Fruit fly (Drosophila melanogaster): Measurements from ENCODE around the gene Aven.

The Aven gene

DNA sequence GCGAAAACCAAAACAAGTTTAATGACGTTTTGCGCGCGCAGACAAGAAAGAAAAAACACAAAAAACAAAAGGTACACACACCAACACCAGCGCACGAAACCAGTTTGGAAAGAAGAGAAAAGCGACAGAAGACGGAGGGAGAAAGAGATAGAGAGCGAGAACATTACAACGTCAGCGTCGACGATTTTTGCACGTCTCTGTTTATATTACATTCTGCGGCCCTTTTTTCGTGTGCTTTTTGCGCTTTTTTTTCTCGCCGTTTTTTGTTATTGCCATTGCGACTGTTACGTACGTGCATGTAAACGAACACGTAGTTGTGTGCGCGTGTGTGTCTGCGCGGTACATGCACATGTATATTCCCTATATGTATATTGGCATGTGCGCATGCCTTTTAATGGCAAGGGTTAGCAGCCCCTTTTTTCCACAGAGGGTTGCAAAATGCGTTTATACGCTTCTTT, 49.4 kb downstream of the Aven start (continued):
- TF ChIP-seq CG10147 (GFP tag; optimal IDR thresholded peaks at IDR 0.05) (no peak), CG1529 (GFP tag; optimal IDR thresholded peaks at IDR 0.05) (no peak), CG17612 (GFP tag; IDR thresholded peaks at IDR 0.05) (no peak), Kr (GFP tag; optimal IDR thresholded peaks at IDR 0.05) (peak; percentile 93), phol (tag; optimal IDR thresholded peaks at IDR 0.05) (no peak)

DNA sequence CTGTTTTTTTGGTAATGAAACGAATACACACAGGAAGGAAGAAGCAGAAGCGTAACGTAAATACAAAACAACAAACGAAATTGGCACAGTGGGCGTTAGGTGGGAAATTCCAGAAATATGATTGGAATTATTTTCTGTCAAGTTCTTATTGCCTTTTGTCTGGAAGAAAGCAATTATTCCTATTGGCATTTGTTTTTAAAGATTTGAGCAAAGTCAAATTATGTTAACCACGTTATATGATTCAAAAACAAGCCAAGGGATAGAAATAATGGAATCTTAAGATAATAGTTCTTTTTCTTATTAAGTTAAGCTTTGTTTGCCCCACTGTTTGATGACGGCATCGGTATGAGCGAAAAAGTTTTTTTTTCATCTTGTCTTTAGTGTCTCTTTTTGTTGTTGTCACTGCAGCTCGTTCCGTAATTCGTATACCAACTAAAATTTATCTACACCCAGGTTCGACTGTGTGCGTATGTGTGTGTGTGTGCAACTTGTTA, 49.9 kb downstream of the Aven start:
- TF ChIP-seq btn (GFP tag; optimal IDR thresholded peaks at IDR 0.05): peak; percentile 86
- peak; percentile 76 for TF ChIP-seq CG10959 (GFP tag; IDR thresholded peaks at IDR 0.05)
- peak; percentile 85 for TF ChIP-seq CG18764 (GFP tag; optimal IDR thresholded peaks at IDR 0.05)
- no peak for TF ChIP-seq ftz-f1 (GFP tag; optimal IDR thresholded peaks at IDR 0.05)
- TF ChIP-seq CG18476 (GFP tag; optimal IDR thresholded peaks at IDR 0.05): peak; percentile 93
- TF ChIP-seq hth (optimal IDR thresholded peaks at IDR 0.05): no peak
- TF ChIP-seq CG7987 (GFP tag; optimal IDR thresholded peaks at IDR 0.05): peak; percentile 60
- peak; percentile 96 for TF ChIP-seq grau (tag; optimal IDR thresholded peaks at IDR 0.05)
- TF ChIP-seq CG16815 (GFP tag; optimal IDR thresholded peaks at IDR 0.05): peak; percentile 88
- TF ChIP-seq Side (GFP tag; optimal IDR thresholded peaks at IDR 0.05): peak; percentile 94
- TF ChIP-seq oc (tag; optimal IDR thresholded peaks at IDR 0.05): peak; percentile 91
- TF ChIP-seq ranshi (GFP tag; IDR thresholded peaks at IDR 0.05): peak; percentile 92
- peak; percentile 91 for TF ChIP-seq CG10654 (GFP tag; optimal IDR thresholded peaks at IDR 0.05)
- peak; percentile 93 for TF ChIP-seq CG9215 (GFP tag; IDR thresholded peaks at IDR 0.05)
- TF ChIP-seq CG8765 (GFP tag; IDR thresholded peaks at IDR 0.05): peak; percentile 72
- TF ChIP-seq CG13424 (tag; optimal IDR thresholded peaks at IDR 0.05): peak; percentile 96
- TF ChIP-seq Drgx (GFP tag; IDR thresholded peaks at IDR 0.05): peak; percentile 96
- TF ChIP-seq crc (GFP tag; optimal IDR thresholded peaks at IDR 0.05): peak; percentile 90
- TF ChIP-seq CG43689 (GFP tag; IDR thresholded peaks at IDR 0.05): peak; percentile 82
- TF ChIP-seq CG18262 (tag; optimal IDR thresholded peaks at IDR 0.05): peak; percentile 95
- TF ChIP-seq CG10267 (tag; optimal IDR thresholded peaks at IDR 0.05): peak; percentile 86
- TF ChIP-seq CG17802 (tag; optimal IDR thresholded peaks at IDR 0.05): peak; percentile 74
- TF ChIP-seq CrebB (tag; optimal IDR thresholded peaks at IDR 0.05): peak; percentile 89
- peak; percentile 96 for TF ChIP-seq CG13296 (GFP tag; optimal IDR thresholded peaks at IDR 0.05)
- TF ChIP-seq CG11504 (tag; optimal IDR thresholded peaks at IDR 0.05): peak; percentile 97
- peak; percentile 86 for TF ChIP-seq CG3407 (GFP tag; optimal IDR thresholded peaks at IDR 0.05)
- TF ChIP-seq H2.0 (GFP tag; IDR thresholded peaks at IDR 0.05): peak; percentile 88
- TF ChIP-seq CG11560 (tag; IDR thresholded peaks at IDR 0.05): peak; percentile 82; the same call in 2 of the 3 replicates
- TF ChIP-seq CG14667 (GFP tag; IDR thresholded peaks at IDR 0.05): peak; percentile 84
- TF ChIP-seq CG17359 (tag; optimal IDR thresholded peaks at IDR 0.05): peak; percentile 97
- peak; percentile 88 for TF ChIP-seq CG3838 (GFP tag; optimal IDR thresholded peaks at IDR 0.05)
- peak; percentile 85 for TF ChIP-seq kah (GFP tag; optimal IDR thresholded peaks at IDR 0.05)
- TF ChIP-seq CG14050 (GFP tag; IDR thresholded peaks at IDR 0.05): peak; percentile 92
- peak; percentile 98 for TF ChIP-seq CG31441 (GFP tag; IDR thresholded peaks at IDR 0.05)
- TF ChIP-seq ab (GFP tag; optimal IDR thresholded peaks at IDR 0.05): peak; percentile 93
- peak; percentile 74 for TF ChIP-seq sim (GFP tag; IDR thresholded peaks at IDR 0.05)
- peak; percentile 92 for TF ChIP-seq tin (GFP tag; optimal IDR thresholded peaks at IDR 0.05)
- TF ChIP-seq CG32767 (GFP tag; IDR thresholded peaks at IDR 0.05): peak; percentile 81
- TF ChIP-seq CG7271 (tag; optimal IDR thresholded peaks at IDR 0.05): peak; percentile 41
- peak; percentile 96 for TF ChIP-seq ems (GFP tag; optimal IDR thresholded peaks at IDR 0.05)
- peak; percentile 96 for TF ChIP-seq tx (GFP tag; optimal IDR thresholded peaks at IDR 0.05)
- peak; percentile 95 for TF ChIP-seq CG4854 (GFP tag; optimal IDR thresholded peaks at IDR 0.05)
- TF ChIP-seq NC2α (GFP tag; optimal IDR thresholded peaks at IDR 0.05): peak; percentile 85
- peak; percentile 94 for TF ChIP-seq sqz (GFP tag; optimal IDR thresholded peaks at IDR 0.05)
- peak; percentile 85; the same call in 2 of the 3 replicates for TF ChIP-seq jigr1 (GFP tag; IDR thresholded peaks at IDR 0.05)
